Worm (Caenorhabditis elegans) whole organism, L3 larva: ENCODE data around the gene F01G12.18.

Experiments used
- R02D3.7 ChIP-seq: fragments of 150-350 bp; optimal IDR thresholded peaks from 2 replicates; lab custom pipeline; 2014; ENCODE audit warnings: missing biosample characterization, missing genetic modification characterization
- ZK546.5 ChIP-seq: sonication (generic microtip); optimal IDR thresholded peaks from 2 replicates; lab custom pipeline; 2017; ENCODE audit warnings: missing biosample characterization, missing genetic modification characterization
- aly-2 ChIP-seq: fragments of 150-350 bp; optimal IDR thresholded peaks from 2 replicates; lab custom pipeline; 2014; ENCODE audit warnings: missing biosample characterization, missing genetic modification characterization
- ama-1 ChIP-seq: fragments of 150-350 bp; optimal IDR thresholded peaks from 2 replicates; lab custom pipeline; 2018
- ceh-16 ChIP-seq: sonication (generic microtip); optimal IDR thresholded peaks from 2 replicates; lab custom pipeline; 2017; ENCODE audit warnings: missing biosample characterization, missing genetic modification characterization
- ceh-28 ChIP-seq: fragments of 150-350 bp; optimal IDR thresholded peaks from 2 replicates; lab custom pipeline; 2014; ENCODE audit warnings: missing biosample characterization, missing genetic modification reagents, missing genetic modification characterization
- ceh-82 ChIP-seq: fragments of 150-350 bp; optimal IDR thresholded peaks from 2 replicates; lab custom pipeline; 2014; ENCODE audit warnings: missing biosample characterization, missing genetic modification characterization
- ceh-9 ChIP-seq: sonication (generic microtip); optimal IDR thresholded peaks from 2 replicates; lab custom pipeline; 2018; ENCODE audit warnings: missing biosample characterization, missing genetic modification characterization
- daf-12 ChIP-seq: fragments of 150-350 bp; optimal IDR thresholded peaks from 2 replicates; lab custom pipeline; 2014; ENCODE audit warnings: missing biosample characterization, missing genetic modification reagents, missing genetic modification characterization
- egl-27 ChIP-seq: sonication (generic microtip); optimal IDR thresholded peaks from 4 replicates; lab custom pipeline; 2017; ENCODE audit warnings: missing biosample characterization, missing genetic modification reagents, missing genetic modification characterization
- egl-5 ChIP-seq: fragments of 150-350 bp; optimal IDR thresholded peaks from 2 replicates; lab custom pipeline; 2017; ENCODE audit warnings: missing biosample characterization, missing genetic modification reagents, missing genetic modification characterization, inconsistent platforms
- elt-1 ChIP-seq: fragments of 150-350 bp; optimal IDR thresholded peaks from 2 replicates; lab custom pipeline; 2014; ENCODE audit warnings: missing biosample characterization, missing genetic modification characterization
- elt-2 ChIP-seq: sonication (generic microtip); optimal IDR thresholded peaks from 2 replicates; lab custom pipeline; 2016; ENCODE audit warnings: missing genetic modification reagents, mild to moderate bottlenecking, missing genetic modification characterization, missing compliant biosample characterization
- elt-3 ChIP-seq, 3 experiments: fragments of 150-350 bp in 1 of 3; sonication (generic microtip) in 2 of 3; optimal IDR thresholded peaks; 2 replicates in 2 of 3; 4 replicates in 1 of 3; lab custom pipeline; 2014 to 2017; ENCODE audit warnings: missing biosample characterization in 3 of 3, missing genetic modification characterization in 3 of 3
- eor-1 ChIP-seq, 2 experiments: fragments of 150-350 bp; optimal IDR thresholded peaks; 2 replicates each; lab custom pipeline; 2014 to 2018; ENCODE audit warnings: missing biosample characterization in 2 of 2, missing genetic modification characterization in 2 of 2
- fkh-10 ChIP-seq: sonication (generic microtip); optimal IDR thresholded peaks from 2 replicates; lab custom pipeline; 2017; ENCODE audit warnings: missing biosample characterization, missing genetic modification reagents, missing genetic modification characterization
- fkh-2 ChIP-seq: fragments of 150-350 bp; optimal IDR thresholded peaks from 2 replicates; lab custom pipeline; 2014; ENCODE audit warnings: missing biosample characterization, missing genetic modification reagents, missing genetic modification characterization
- fos-1 ChIP-seq: fragments of 150-350 bp; optimal IDR thresholded peaks from 2 replicates; lab custom pipeline; 2014; ENCODE audit warnings: missing biosample characterization, missing genetic modification characterization
- hmg-11 ChIP-seq: sonication (generic microtip); optimal IDR thresholded peaks from 2 replicates; lab custom pipeline; 2016; ENCODE audit warnings: missing genetic modification characterization, missing compliant biosample characterization
- jun-1 ChIP-seq: fragments of 150-350 bp; optimal IDR thresholded peaks from 2 replicates; lab custom pipeline; 2014; ENCODE audit warnings: missing biosample characterization, missing genetic modification reagents, missing genetic modification characterization
- lin-15B ChIP-seq: fragments of 150-350 bp; optimal IDR thresholded peaks from 2 replicates; lab custom pipeline; 2014; ENCODE audit warnings: missing biosample characterization, missing genetic modification characterization
- lin-39 ChIP-seq: fragments of 150-350 bp; optimal IDR thresholded peaks from 2 replicates; lab custom pipeline; 2018; ENCODE audit warnings: missing biosample characterization, missing genetic modification reagents, missing genetic modification characterization
- lsy-12 ChIP-seq: sonication (generic microtip); optimal IDR thresholded peaks from 2 replicates; lab custom pipeline; 2016; ENCODE audit warnings: mild to moderate bottlenecking, missing genetic modification characterization, missing compliant biosample characterization
- mdl-1 ChIP-seq: fragments of 150-350 bp; optimal IDR thresholded peaks from 2 replicates; lab custom pipeline; 2014; ENCODE audit warnings: missing biosample characterization, missing genetic modification characterization
- mml-1 ChIP-seq: fragments of 150-350 bp; sonication (generic microtip); optimal IDR thresholded peaks from 3 replicates; lab custom pipeline; 2014; ENCODE audit warnings: missing biosample characterization, missing genetic modification characterization
- nfya-1 ChIP-seq: sonication (generic microtip); optimal IDR thresholded peaks from 2 replicates; lab custom pipeline; 2017; ENCODE audit warnings: missing genetic modification characterization, mild to moderate bottlenecking, missing compliant biosample characterization, antibody characterized with exemption, moderate library complexity; ENCODE audit not compliant: insufficient read depth
- nhr-11 ChIP-seq: fragments of 150-350 bp; optimal IDR thresholded peaks from 2 replicates; lab custom pipeline; 2014; ENCODE audit warnings: missing biosample characterization, missing genetic modification characterization
- nhr-12 ChIP-seq: fragments of 150-350 bp; optimal IDR thresholded peaks from 2 replicates; lab custom pipeline; 2014; ENCODE audit warnings: missing biosample characterization, missing genetic modification characterization
- nhr-23 ChIP-seq: fragments of 150-350 bp; optimal IDR thresholded peaks from 2 replicates; lab custom pipeline; 2014; ENCODE audit warnings: missing biosample characterization, missing genetic modification reagents, missing genetic modification characterization
- nhr-237 ChIP-seq: fragments of 150-350 bp; optimal IDR thresholded peaks from 2 replicates; lab custom pipeline; 2014; ENCODE audit warnings: missing biosample characterization, missing genetic modification characterization
- nhr-25 ChIP-seq: sonication (generic microtip); optimal IDR thresholded peaks from 2 replicates; lab custom pipeline; 2017; ENCODE audit warnings: missing biosample characterization, missing genetic modification characterization
- nhr-28 ChIP-seq: fragments of 150-350 bp; optimal IDR thresholded peaks from 2 replicates; lab custom pipeline; 2014; ENCODE audit warnings: missing biosample characterization, missing genetic modification characterization
- nhr-43 ChIP-seq: sonication (generic microtip); optimal IDR thresholded peaks from 2 replicates; lab custom pipeline; 2016; ENCODE audit warnings: mild to moderate bottlenecking, missing genetic modification characterization, missing compliant biosample characterization; ENCODE audit not compliant: poor library complexity, severe bottlenecking
- nhr-67 ChIP-seq: fragments of 150-350 bp; optimal IDR thresholded peaks from 2 replicates; lab custom pipeline; 2014; ENCODE audit warnings: missing biosample characterization, missing genetic modification characterization
- nhr-76 ChIP-seq: fragments of 150-350 bp; sonication (generic microtip); optimal IDR thresholded peaks from 5 replicates; lab custom pipeline; 2014; ENCODE audit warnings: missing biosample characterization, missing genetic modification characterization
- nhr-77 ChIP-seq: fragments of 150-350 bp; optimal IDR thresholded peaks from 2 replicates; lab custom pipeline; 2014; ENCODE audit warnings: missing biosample characterization, missing genetic modification characterization
- pha-4 ChIP-seq: fragments of 150-350 bp; optimal IDR thresholded peaks from 2 replicates; lab custom pipeline; 2014; ENCODE audit warnings: missing biosample characterization, missing genetic modification reagents, missing genetic modification characterization
- pqm-1 ChIP-seq: fragments of 150-350 bp; optimal IDR thresholded peaks from 2 replicates; lab custom pipeline; 2017; ENCODE audit warnings: missing biosample characterization, missing genetic modification characterization, inconsistent platforms
- sea-2 ChIP-seq: fragments of 150-350 bp; sonication (generic microtip); optimal IDR thresholded peaks from 4 replicates; lab custom pipeline; 2014; ENCODE audit warnings: missing biosample characterization, missing genetic modification reagents, missing genetic modification characterization
- skn-1 ChIP-seq: fragments of 150-350 bp; optimal IDR thresholded peaks from 2 replicates; lab custom pipeline; 2014; ENCODE audit warnings: missing biosample characterization, missing genetic modification characterization
- snpc-4 ChIP-seq: fragments of 150-350 bp; optimal IDR thresholded peaks from 2 replicates; lab custom pipeline; 2014; ENCODE audit warnings: missing biosample characterization, missing genetic modification characterization
- tbx-2 ChIP-seq: sonication (generic microtip); optimal IDR thresholded peaks from 2 replicates; lab custom pipeline; 2016; ENCODE audit warnings: mild to moderate bottlenecking, missing genetic modification characterization, missing compliant biosample characterization
- unc-39 ChIP-seq: sonication (generic microtip); optimal IDR thresholded peaks from 4 replicates; lab custom pipeline; 2017; ENCODE audit warnings: missing biosample characterization, missing genetic modification characterization
- unc-62 ChIP-seq: fragments of 150-350 bp; sonication (generic microtip); optimal IDR thresholded peaks from 4 replicates; lab custom pipeline; 2014; ENCODE audit warnings: missing biosample characterization, missing genetic modification reagents, missing genetic modification characterization
- zag-1 ChIP-seq: fragments of 150-350 bp; optimal IDR thresholded peaks from 2 replicates; lab custom pipeline; 2014; ENCODE audit warnings: missing biosample characterization, missing genetic modification characterization
- ztf-11 ChIP-seq: fragments of 150-350 bp; optimal IDR thresholded peaks from 2 replicates; lab custom pipeline; 2014; ENCODE audit warnings: missing biosample characterization, missing genetic modification characterization
- ztf-4 ChIP-seq: fragments of 150-350 bp; optimal IDR thresholded peaks from 2 replicates; lab custom pipeline; 2014; ENCODE audit warnings: missing biosample characterization, missing genetic modification characterization

F01G12.18 gene

DNA sequence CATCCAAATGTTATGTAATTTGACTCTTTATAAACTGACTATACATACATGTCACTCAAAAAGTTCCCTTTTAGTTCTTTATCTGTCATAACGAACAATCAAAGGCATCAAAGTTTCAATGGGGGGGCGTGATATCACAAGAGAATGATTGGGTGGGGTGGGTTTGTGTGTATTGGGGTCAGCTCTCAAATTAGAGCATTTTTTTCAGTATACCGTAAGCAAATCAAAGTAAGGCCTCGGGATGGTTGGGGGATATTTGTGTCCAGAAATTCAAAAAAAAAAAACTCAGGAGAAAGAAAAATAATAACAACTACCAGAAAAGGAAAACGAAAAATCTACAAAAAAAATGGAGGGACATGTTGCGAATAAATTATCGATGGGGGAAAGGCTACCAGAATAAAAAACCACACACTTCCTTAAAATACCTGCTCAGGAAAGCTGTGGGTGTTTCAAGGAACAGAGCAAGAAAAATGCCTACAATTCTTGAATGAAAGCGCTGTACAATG is at the start of gene F01G12.18:
F01G12.18 (minus strand) TSS at position 51 of the 506 bp plus-strand sequence.
- no peak for TF ChIP-seq aly-2 (tag; lab: Kevin White, UChicago)
- TF ChIP-seq mml-1 (tag; lab: Kevin White, UChicago), result no peak
- no peak for TF ChIP-seq snpc-4 (tag; lab: Kevin White, UChicago)
- TF ChIP-seq nhr-28 (tag; lab: Kevin White, UChicago), result no peak
- no peak for TF ChIP-seq ztf-11 (tag; lab: Kevin White, UChicago)
- TF ChIP-seq nhr-25 (tag; lab: Kevin White, UChicago), result no peak

DNA sequence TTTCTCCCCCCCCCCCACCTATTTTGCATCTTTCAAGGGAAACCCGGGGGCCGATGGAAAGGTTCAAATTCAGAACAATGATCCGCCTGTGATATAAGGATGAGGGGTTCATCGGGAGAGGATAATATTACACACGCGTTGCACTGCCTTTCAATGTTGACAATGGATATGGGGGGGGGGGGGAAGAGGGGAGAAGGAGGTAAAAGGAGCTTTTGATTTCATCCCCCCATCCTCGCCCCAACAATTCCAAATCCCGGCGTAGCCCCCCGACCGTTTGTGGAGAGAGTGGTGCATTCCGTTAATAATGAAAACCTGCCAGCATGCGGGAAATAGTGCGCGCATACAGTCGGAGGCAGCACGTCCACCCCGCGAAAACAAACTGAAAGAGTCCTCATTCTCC is 48.8 kb upstream of the F01G12.18 start:
- TF ChIP-seq lin-15B (tag; lab: Kevin White, UChicago) (no peak), fkh-10 (GFP tag; lab: Kevin White, UChicago) (no peak), zag-1 (tag; lab: Kevin White, UChicago) (no peak), nhr-12 (tag; lab: Kevin White, UChicago) (no peak), fos-1 (tag; lab: Kevin White, UChicago) (no peak), pha-4 (tag; lab: Kevin White, UChicago) (peak; percentile 10), ZK546.5 (tag; lab: Kevin White, UChicago) (no peak), aly-2 (tag; lab: Kevin White, UChicago) (no peak), nhr-25 (tag; lab: Kevin White, UChicago) (peak; percentile 23), mml-1 (tag; lab: Kevin White, UChicago) (no peak)

DNA sequence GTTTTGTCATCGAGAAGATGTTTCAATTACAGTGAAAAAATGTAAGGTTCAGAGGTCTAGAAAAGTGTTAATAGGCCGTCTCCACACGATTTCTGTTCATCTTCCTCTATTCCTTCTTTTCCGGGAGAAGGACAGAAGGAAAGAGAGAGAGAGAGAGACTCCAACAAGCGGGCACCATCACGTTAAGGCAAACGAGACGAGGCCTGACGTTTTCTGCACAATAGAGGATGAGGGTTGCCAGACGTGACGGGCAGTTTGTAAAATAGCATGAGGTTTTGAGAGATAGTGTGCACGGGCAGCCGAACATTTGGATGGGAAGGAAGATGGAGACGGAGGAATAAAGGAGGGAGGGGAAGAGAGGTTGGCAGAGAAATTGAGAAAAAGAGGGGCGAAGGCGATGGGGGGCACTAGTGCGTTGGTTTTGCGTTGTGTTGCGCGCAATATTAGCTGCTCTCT is 47.6 kb upstream of the F01G12.18 start, which contains the start of gene twf-2:
twf-2 (plus strand) TSS at position 405 of the 456 bp plus-strand sequence.
- TF ChIP-seq lin-39 (tag; lab: Kevin White, UChicago), result peak; percentile 79
- peak; percentile 88 for TF ChIP-seq egl-5 (tag; lab: Kevin White, UChicago)
- peak; percentile 87 for TF ChIP-seq pha-4 (tag; lab: Kevin White, UChicago)
- no peak for TF ChIP-seq mml-1 (tag; lab: Kevin White, UChicago)
- TF ChIP-seq nfya-1 (tag; lab: Kevin White, UChicago), result peak; percentile 80
- TF ChIP-seq nhr-76 (tag; lab: Kevin White, UChicago), result no peak
- no peak for TF ChIP-seq ceh-16
- TF ChIP-seq ztf-11 (tag; lab: Kevin White, UChicago), result no peak
- TF ChIP-seq R02D3.7 (tag; lab: Kevin White, UChicago), result no peak
- peak; percentile 9 for TF ChIP-seq jun-1 (tag; lab: Kevin White, UChicago)
- peak; percentile 40 for TF ChIP-seq mdl-1 (tag; lab: Kevin White, UChicago)
- TF ChIP-seq lin-15B (tag; lab: Kevin White, UChicago), result peak; percentile 47
- no peak for TF ChIP-seq nhr-28 (tag; lab: Kevin White, UChicago)
- no peak for TF ChIP-seq elt-3 (tag; optimal IDR thresholded peaks at IDR 0.05; lab: Kevin White, UChicago)
- peak; percentile 40 for TF ChIP-seq tbx-2 (tag; lab: Kevin White, UChicago)
- TF ChIP-seq nhr-25 (tag; lab: Kevin White, UChicago), result peak; percentile 35
- no peak for TF ChIP-seq zag-1 (tag; lab: Kevin White, UChicago)
- no peak for TF ChIP-seq eor-1 (tag; optimal IDR thresholded peaks at IDR 0.05; lab: Kevin White, UChicago)
- no peak for TF ChIP-seq unc-39
- no peak for TF ChIP-seq aly-2 (tag; lab: Kevin White, UChicago)
- TF ChIP-seq nhr-23 (tag; lab: Kevin White, UChicago), result peak; percentile 56
- TF ChIP-seq sea-2 (GFP tag; lab: Kevin White, UChicago), result no peak
- TF ChIP-seq fkh-2 (tag; lab: Kevin White, UChicago), result no peak
- TF ChIP-seq ama-1 (lab: Kevin White, UChicago), result peak; percentile 6
- no peak for TF ChIP-seq daf-12 (tag; lab: Kevin White, UChicago)
- TF ChIP-seq elt-1 (tag; lab: Kevin White, UChicago), result peak; percentile 39
- TF ChIP-seq ceh-9 (tag; lab: Kevin White, UChicago), result no peak
- TF ChIP-seq snpc-4 (tag; lab: Kevin White, UChicago), result peak; percentile 66
- no peak for TF ChIP-seq fos-1 (tag; lab: Kevin White, UChicago)
- peak; percentile 61 for TF ChIP-seq elt-2 (tag; lab: Kevin White, UChicago)
- TF ChIP-seq ztf-4 (tag; lab: Kevin White, UChicago), result peak; percentile 8
- peak; percentile 90 for TF ChIP-seq hmg-11 (tag; lab: Kevin White, UChicago)
- TF ChIP-seq pqm-1 (tag; lab: Kevin White, UChicago), result peak; percentile 48
- no peak for TF ChIP-seq ceh-28 (tag; lab: Kevin White, UChicago)
- no peak for TF ChIP-seq nhr-67 (tag; lab: Kevin White, UChicago)
- TF ChIP-seq nhr-237 (tag; lab: Kevin White, UChicago), result no peak
- no peak for TF ChIP-seq skn-1
- TF ChIP-seq ceh-82 (tag; lab: Kevin White, UChicago), result no peak
- TF ChIP-seq nhr-77 (tag; lab: Kevin White, UChicago), result no peak
- TF ChIP-seq nhr-43 (tag; lab: Kevin White, UChicago), result no peak
- peak; percentile 63 for TF ChIP-seq unc-62 (GFP tag; lab: Kevin White, UChicago)
- TF ChIP-seq ZK546.5 (tag; lab: Kevin White, UChicago), result no peak
- no peak for TF ChIP-seq egl-27 (tag; lab: Kevin White, UChicago)
- no peak for TF ChIP-seq fkh-10 (GFP tag; lab: Kevin White, UChicago)
- TF ChIP-seq nhr-12 (tag; lab: Kevin White, UChicago), result no peak
- no peak for TF ChIP-seq nhr-11 (tag; lab: Kevin White, UChicago)
- TF ChIP-seq lsy-12 (tag; lab: Kevin White, UChicago), result peak; percentile 70
